Worm (Caenorhabditis elegans) whole organism, L1 larva: ENCODE measurements around the gene ZK1240.5.

Source experiments
- ama-1 ChIP-seq: fragments of 150-350 bp; optimal IDR thresholded peaks from 2 replicates; lab custom pipeline; 2014
- blmp-1 ChIP-seq: fragments of 150-350 bp; optimal IDR thresholded peaks from 2 replicates; lab custom pipeline; 2014; ENCODE audit warnings: missing biosample characterization, missing genetic modification characterization
- fkh-4 ChIP-seq: sonication (generic microtip); optimal IDR thresholded peaks from 2 replicates; lab custom pipeline; 2016; ENCODE audit warnings: missing compliant biosample characterization, missing genetic modification characterization, borderline replicate concordance
- lin-13 ChIP-seq: fragments of 150-350 bp; optimal IDR thresholded peaks from 2 replicates; lab custom pipeline; 2014; ENCODE audit warnings: missing biosample characterization, missing genetic modification reagents, missing genetic modification characterization
- lsy-2 ChIP-seq, 2 experiments: fragments of 150-350 bp; optimal IDR thresholded peaks; 2 replicates each; lab custom pipeline; 2014; ENCODE audit warnings: missing biosample characterization in 2 of 2, missing genetic modification characterization in 2 of 2
- nhr-77 ChIP-seq: fragments of 150-350 bp; optimal IDR thresholded peaks from 2 replicates; lab custom pipeline; 2014; ENCODE audit warnings: missing biosample characterization, missing genetic modification characterization
- unc-62 ChIP-seq: fragments of 150-350 bp; optimal IDR thresholded peaks from 2 replicates; lab custom pipeline; 2014; ENCODE audit warnings: missing biosample characterization, missing genetic modification reagents, missing genetic modification characterization

DNA sequence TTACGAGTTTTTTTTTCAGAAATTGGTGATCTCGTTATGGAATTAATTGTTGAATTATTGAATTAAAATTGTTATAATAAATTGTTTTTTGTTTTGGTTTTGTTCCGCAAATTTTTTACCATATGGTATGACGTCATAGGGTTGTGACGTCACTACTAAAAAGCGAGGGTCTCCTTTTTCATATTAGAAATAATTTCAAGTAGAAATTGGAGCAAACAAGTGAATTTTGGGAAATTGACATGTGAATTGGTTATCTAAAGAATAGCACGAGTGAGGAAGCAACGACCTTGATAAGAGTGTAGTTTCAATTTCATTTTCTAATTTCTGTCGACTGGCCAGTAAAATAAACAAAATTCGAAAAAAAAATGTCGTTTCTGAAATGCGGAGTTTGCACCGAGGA is 17.8 kb upstream of the ZK1240.5 start, which contains the start of gene F43C11.7:
- TF ChIP-seq unc-62 (no peak), ama-1 (lab: Kevin White, UChicago) (no peak), lin-13 (GFP tag; lab: Kevin White, UChicago) (no peak), fkh-4 (tag; lab: Kevin White, UChicago) (no peak), blmp-1 (tag; lab: Kevin White, UChicago) (no peak), nhr-77 (tag; lab: Kevin White, UChicago) (no peak), lsy-2 (tag; optimal IDR thresholded peaks at IDR 0.05; lab: Kevin White, UChicago) (no peak)
